Worm (Caenorhabditis elegans) whole organism, L3 larva: Measurements from ENCODE around the gene Y51B9A.8.

Experiments used
- R02D3.7 ChIP-seq: fragments of 150-350 bp; optimal IDR thresholded peaks from 2 replicates; lab custom pipeline; 2014; ENCODE audit warnings: missing biosample characterization, missing genetic modification characterization
- ZK546.5 ChIP-seq: sonication (generic microtip); optimal IDR thresholded peaks from 2 replicates; lab custom pipeline; 2017; ENCODE audit warnings: missing biosample characterization, missing genetic modification characterization
- aly-2 ChIP-seq: fragments of 150-350 bp; optimal IDR thresholded peaks from 2 replicates; lab custom pipeline; 2014; ENCODE audit warnings: missing biosample characterization, missing genetic modification characterization
- ama-1 ChIP-seq: fragments of 150-350 bp; optimal IDR thresholded peaks from 2 replicates; lab custom pipeline; 2018
- ceh-28 ChIP-seq: fragments of 150-350 bp; optimal IDR thresholded peaks from 2 replicates; lab custom pipeline; 2014; ENCODE audit warnings: missing biosample characterization, missing genetic modification reagents, missing genetic modification characterization
- ceh-9 ChIP-seq: sonication (generic microtip); optimal IDR thresholded peaks from 2 replicates; lab custom pipeline; 2018; ENCODE audit warnings: missing biosample characterization, missing genetic modification characterization
- daf-12 ChIP-seq: fragments of 150-350 bp; optimal IDR thresholded peaks from 2 replicates; lab custom pipeline; 2014; ENCODE audit warnings: missing biosample characterization, missing genetic modification reagents, missing genetic modification characterization
- egl-5 ChIP-seq: fragments of 150-350 bp; optimal IDR thresholded peaks from 2 replicates; lab custom pipeline; 2017; ENCODE audit warnings: missing biosample characterization, missing genetic modification reagents, missing genetic modification characterization, inconsistent platforms
- elt-1 ChIP-seq: fragments of 150-350 bp; optimal IDR thresholded peaks from 2 replicates; lab custom pipeline; 2014; ENCODE audit warnings: missing biosample characterization, missing genetic modification characterization
- elt-2 ChIP-seq: sonication (generic microtip); optimal IDR thresholded peaks from 2 replicates; lab custom pipeline; 2016; ENCODE audit warnings: missing genetic modification reagents, mild to moderate bottlenecking, missing genetic modification characterization, missing compliant biosample characterization
- eor-1 ChIP-seq, 2 experiments: fragments of 150-350 bp; optimal IDR thresholded peaks; 2 replicates each; lab custom pipeline; 2014 to 2018; ENCODE audit warnings: missing biosample characterization in 2 of 2, missing genetic modification characterization in 2 of 2
- fkh-10 ChIP-seq: sonication (generic microtip); optimal IDR thresholded peaks from 2 replicates; lab custom pipeline; 2017; ENCODE audit warnings: missing biosample characterization, missing genetic modification reagents, missing genetic modification characterization
- hmg-11 ChIP-seq: sonication (generic microtip); optimal IDR thresholded peaks from 2 replicates; lab custom pipeline; 2016; ENCODE audit warnings: missing genetic modification characterization, missing compliant biosample characterization
- jun-1 ChIP-seq: fragments of 150-350 bp; optimal IDR thresholded peaks from 2 replicates; lab custom pipeline; 2014; ENCODE audit warnings: missing biosample characterization, missing genetic modification reagents, missing genetic modification characterization
- lin-15B ChIP-seq: fragments of 150-350 bp; optimal IDR thresholded peaks from 2 replicates; lab custom pipeline; 2014; ENCODE audit warnings: missing biosample characterization, missing genetic modification characterization
- lsy-12 ChIP-seq: sonication (generic microtip); optimal IDR thresholded peaks from 2 replicates; lab custom pipeline; 2016; ENCODE audit warnings: mild to moderate bottlenecking, missing genetic modification characterization, missing compliant biosample characterization
- mdl-1 ChIP-seq: fragments of 150-350 bp; optimal IDR thresholded peaks from 2 replicates; lab custom pipeline; 2014; ENCODE audit warnings: missing biosample characterization, missing genetic modification characterization
- mml-1 ChIP-seq: fragments of 150-350 bp; sonication (generic microtip); optimal IDR thresholded peaks from 3 replicates; lab custom pipeline; 2014; ENCODE audit warnings: missing biosample characterization, missing genetic modification characterization
- nfya-1 ChIP-seq: sonication (generic microtip); optimal IDR thresholded peaks from 2 replicates; lab custom pipeline; 2017; ENCODE audit warnings: missing genetic modification characterization, mild to moderate bottlenecking, missing compliant biosample characterization, antibody characterized with exemption, moderate library complexity; ENCODE audit not compliant: insufficient read depth
- nhr-12 ChIP-seq: fragments of 150-350 bp; optimal IDR thresholded peaks from 2 replicates; lab custom pipeline; 2014; ENCODE audit warnings: missing biosample characterization, missing genetic modification characterization
- nhr-23 ChIP-seq: fragments of 150-350 bp; optimal IDR thresholded peaks from 2 replicates; lab custom pipeline; 2014; ENCODE audit warnings: missing biosample characterization, missing genetic modification reagents, missing genetic modification characterization
- nhr-237 ChIP-seq: fragments of 150-350 bp; optimal IDR thresholded peaks from 2 replicates; lab custom pipeline; 2014; ENCODE audit warnings: missing biosample characterization, missing genetic modification characterization
- nhr-25 ChIP-seq: sonication (generic microtip); optimal IDR thresholded peaks from 2 replicates; lab custom pipeline; 2017; ENCODE audit warnings: missing biosample characterization, missing genetic modification characterization
- nhr-28 ChIP-seq: fragments of 150-350 bp; optimal IDR thresholded peaks from 2 replicates; lab custom pipeline; 2014; ENCODE audit warnings: missing biosample characterization, missing genetic modification characterization
- nhr-43 ChIP-seq: sonication (generic microtip); optimal IDR thresholded peaks from 2 replicates; lab custom pipeline; 2016; ENCODE audit warnings: mild to moderate bottlenecking, missing genetic modification characterization, missing compliant biosample characterization; ENCODE audit not compliant: poor library complexity, severe bottlenecking
- nhr-67 ChIP-seq: fragments of 150-350 bp; optimal IDR thresholded peaks from 2 replicates; lab custom pipeline; 2014; ENCODE audit warnings: missing biosample characterization, missing genetic modification characterization
- nhr-77 ChIP-seq: fragments of 150-350 bp; optimal IDR thresholded peaks from 2 replicates; lab custom pipeline; 2014; ENCODE audit warnings: missing biosample characterization, missing genetic modification characterization
- pqm-1 ChIP-seq: fragments of 150-350 bp; optimal IDR thresholded peaks from 2 replicates; lab custom pipeline; 2017; ENCODE audit warnings: missing biosample characterization, missing genetic modification characterization, inconsistent platforms
- sea-2 ChIP-seq: fragments of 150-350 bp; sonication (generic microtip); optimal IDR thresholded peaks from 4 replicates; lab custom pipeline; 2014; ENCODE audit warnings: missing biosample characterization, missing genetic modification reagents, missing genetic modification characterization
- skn-1 ChIP-seq: fragments of 150-350 bp; optimal IDR thresholded peaks from 2 replicates; lab custom pipeline; 2014; ENCODE audit warnings: missing biosample characterization, missing genetic modification characterization
- snpc-4 ChIP-seq: fragments of 150-350 bp; optimal IDR thresholded peaks from 2 replicates; lab custom pipeline; 2014; ENCODE audit warnings: missing biosample characterization, missing genetic modification characterization
- tbx-2 ChIP-seq: sonication (generic microtip); optimal IDR thresholded peaks from 2 replicates; lab custom pipeline; 2016; ENCODE audit warnings: mild to moderate bottlenecking, missing genetic modification characterization, missing compliant biosample characterization
- unc-39 ChIP-seq: sonication (generic microtip); optimal IDR thresholded peaks from 4 replicates; lab custom pipeline; 2017; ENCODE audit warnings: missing biosample characterization, missing genetic modification characterization
- unc-62 ChIP-seq: fragments of 150-350 bp; sonication (generic microtip); optimal IDR thresholded peaks from 4 replicates; lab custom pipeline; 2014; ENCODE audit warnings: missing biosample characterization, missing genetic modification reagents, missing genetic modification characterization
- zag-1 ChIP-seq: fragments of 150-350 bp; optimal IDR thresholded peaks from 2 replicates; lab custom pipeline; 2014; ENCODE audit warnings: missing biosample characterization, missing genetic modification characterization
- ztf-11 ChIP-seq: fragments of 150-350 bp; optimal IDR thresholded peaks from 2 replicates; lab custom pipeline; 2014; ENCODE audit warnings: missing biosample characterization, missing genetic modification characterization

Y51B9A.8 gene

DNA sequence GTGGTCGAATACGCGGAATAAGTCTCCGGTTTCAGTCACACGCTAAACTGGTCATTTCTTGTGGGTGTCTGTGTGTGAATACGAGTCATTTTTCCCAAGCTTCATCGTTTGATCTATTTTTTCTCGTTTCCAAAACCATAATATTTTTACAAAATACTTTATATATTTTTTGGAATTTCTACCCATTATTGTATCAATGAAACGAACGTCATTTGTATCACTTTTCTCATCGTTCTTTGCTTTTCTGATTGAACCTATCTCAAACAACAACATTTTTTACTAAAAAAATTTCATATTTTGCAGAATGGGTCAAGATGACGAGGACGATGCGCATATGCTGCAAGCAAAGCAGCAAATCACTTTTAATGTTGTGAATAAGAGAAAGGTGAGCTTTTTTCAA, 40.4 kb upstream of the Y51B9A.8 start, which contains the start of gene mel-11:
Gene mel-11 (plus strand): TSS at position 301 of the 400 bp plus-strand sequence.
- no peak for TF ChIP-seq mdl-1 (tag; lab: Kevin White, UChicago)
- TF ChIP-seq jun-1 (tag; lab: Kevin White, UChicago): no peak
- TF ChIP-seq sea-2 (GFP tag; lab: Kevin White, UChicago): no peak
- TF ChIP-seq elt-2 (tag; lab: Kevin White, UChicago): no peak
- TF ChIP-seq hmg-11 (tag; lab: Kevin White, UChicago): no peak
- no peak for TF ChIP-seq pqm-1
- no peak for TF ChIP-seq ama-1
- TF ChIP-seq ztf-11 (tag; lab: Kevin White, UChicago): no peak
- TF ChIP-seq lsy-12 (tag; lab: Kevin White, UChicago): no peak
- no peak for TF ChIP-seq nhr-43 (tag; lab: Kevin White, UChicago)
- no peak for TF ChIP-seq nhr-237 (tag; lab: Kevin White, UChicago)
- no peak for TF ChIP-seq nhr-23 (tag; lab: Kevin White, UChicago)
- TF ChIP-seq egl-5 (tag; lab: Kevin White, UChicago): no peak
- no peak for TF ChIP-seq snpc-4
- TF ChIP-seq nhr-67 (tag; lab: Kevin White, UChicago): no peak
- TF ChIP-seq elt-1 (tag; lab: Kevin White, UChicago): no peak
- TF ChIP-seq ceh-28 (tag; lab: Kevin White, UChicago): no peak
- no peak for TF ChIP-seq skn-1 (tag; lab: Kevin White, UChicago)
- TF ChIP-seq, all 47 proteins: peak for 0

ce11 chrII:9362249-9362648, 36.4 kb upstream of the Y51B9A.8 start:
- TF ChIP-seq zag-1 (tag; lab: Kevin White, UChicago) (no peak), daf-12 (tag; lab: Kevin White, UChicago) (no peak), lin-15B (tag; lab: Kevin White, UChicago) (no peak), tbx-2 (no peak), snpc-4 (no peak), elt-1 (tag; lab: Kevin White, UChicago) (no peak), ama-1 (no peak), ZK546.5 (tag; lab: Kevin White, UChicago) (no peak), nhr-25 (no peak), elt-2 (tag; lab: Kevin White, UChicago) (no peak), ztf-11 (tag; lab: Kevin White, UChicago) (no peak), egl-5 (tag; lab: Kevin White, UChicago) (no peak), nhr-77 (no peak), pqm-1 (no peak), aly-2 (tag; lab: Kevin White, UChicago) (no peak), nhr-12 (tag; lab: Kevin White, UChicago) (no peak), ceh-9 (no peak), unc-39 (no peak), fkh-10 (GFP tag; lab: Kevin White, UChicago) (no peak), nhr-23 (tag; lab: Kevin White, UChicago) (no peak)

ce11 chrII:9369394-9369793, 29.3 kb upstream of the Y51B9A.8 start:
- peak; percentile 65 for TF ChIP-seq ceh-28 (tag; lab: Kevin White, UChicago)
- TF ChIP-seq ZK546.5 (tag; lab: Kevin White, UChicago): no peak

ce11 chrII:9372393-9372792, 26.3 kb upstream of the Y51B9A.8 start, which contains the start of gene C06C3.3:
TSS of gene C06C3.3 (minus strand) at chrII:9372493.
- TF ChIP-seq nhr-67 (tag; lab: Kevin White, UChicago) (no peak), nfya-1 (tag; lab: Kevin White, UChicago) (no peak), snpc-4 (no peak), mml-1 (tag; lab: Kevin White, UChicago) (no peak), aly-2 (tag; lab: Kevin White, UChicago) (no peak), ceh-28 (tag; lab: Kevin White, UChicago) (no peak), skn-1 (tag; lab: Kevin White, UChicago) (no peak), egl-5 (tag; lab: Kevin White, UChicago) (no peak), unc-62 (GFP tag; lab: Kevin White, UChicago) (no peak)

DNA sequence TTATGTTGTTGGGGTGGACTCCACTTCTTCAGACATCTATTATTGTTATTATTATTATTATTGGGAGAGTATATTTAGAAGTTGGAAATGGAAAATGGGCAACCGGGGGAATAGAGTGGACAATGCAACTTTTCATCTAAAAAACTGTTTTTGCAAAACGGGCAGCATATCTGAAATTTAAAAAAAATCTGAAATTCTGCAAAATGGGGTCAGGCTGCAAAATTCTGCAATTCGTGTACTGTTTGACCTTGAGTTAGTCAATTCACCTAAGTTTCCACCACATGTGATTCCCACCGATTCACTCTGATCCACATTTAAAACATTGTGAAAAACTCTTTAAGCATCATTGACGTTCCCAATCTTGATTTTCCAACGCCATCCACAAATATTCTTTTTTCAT, 25.7 kb upstream of the Y51B9A.8 start, which contains the start of gene C06C3.4:
Gene C06C3.4 (plus strand): TSS at position 301 of the 400 bp plus-strand sequence.
- no peak for TF ChIP-seq elt-2 (tag; lab: Kevin White, UChicago)
- TF ChIP-seq tbx-2: no peak
- TF ChIP-seq nhr-28 (tag; lab: Kevin White, UChicago): no peak
- no peak for TF ChIP-seq daf-12 (tag; lab: Kevin White, UChicago)
- no peak for TF ChIP-seq ama-1
- no peak for TF ChIP-seq R02D3.7 (tag; lab: Kevin White, UChicago)
- no peak for TF ChIP-seq nhr-12 (tag; lab: Kevin White, UChicago)
- no peak for TF ChIP-seq eor-1 (tag; optimal IDR thresholded peaks at IDR 0.05; lab: Kevin White, UChicago)
- TF ChIP-seq ztf-11 (tag; lab: Kevin White, UChicago): no peak
- TF ChIP-seq egl-5 (tag; lab: Kevin White, UChicago): no peak
- no peak for TF ChIP-seq unc-62 (GFP tag; lab: Kevin White, UChicago)
